Worm (Caenorhabditis elegans) whole organism, early embryonic: Measurements from ENCODE around the gene F58H1.5.

ENCODE experiments used
- B0310.2 ChIP-seq: sonication (generic microtip); optimal IDR thresholded peaks from 2 replicates; lab custom pipeline; 2016; ENCODE audit warnings: mild to moderate bottlenecking, missing genetic modification characterization, missing compliant biosample characterization
- F13C5.2 ChIP-seq: sonication (generic microtip); optimal IDR thresholded peaks from 2 replicates; lab custom pipeline; 2017; ENCODE audit warnings: mild to moderate bottlenecking, missing genetic modification characterization, inconsistent platforms, missing compliant biosample characterization
- aly-1 ChIP-seq: sonication (generic microtip); optimal IDR thresholded peaks from 2 replicates; lab custom pipeline; 2016; ENCODE audit warnings: missing genetic modification characterization, missing compliant biosample characterization
- ama-1 ChIP-seq: fragments of 150-350 bp; optimal IDR thresholded peaks from 2 replicates; lab custom pipeline; 2014
- ceh-13 ChIP-seq: fragments of 200-800 bp; sonication (Bioruptor generic); optimal IDR thresholded peaks from 2 replicates; lab custom pipeline; 2018; ENCODE audit warnings: mild to moderate bottlenecking, missing genetic modification characterization, missing compliant biosample characterization
- ceh-36 ChIP-seq: sonication (generic microtip); optimal IDR thresholded peaks from 2 replicates; lab custom pipeline; 2016; ENCODE audit warnings: missing genetic modification characterization, inconsistent platforms, missing compliant biosample characterization
- ets-7 ChIP-seq: sonication (generic microtip); optimal IDR thresholded peaks from 2 replicates; lab custom pipeline; 2016; ENCODE audit warnings: missing genotype, missing genetic modification characterization, missing compliant biosample characterization
- flt-1 ChIP-seq: fragments of 200-800 bp; sonication (Bioruptor generic); IDR thresholded peaks from 2 replicates; pipeline ENCODE4 v1.3.6; 2022; ENCODE audit warnings: missing genetic modification characterization, missing compliant biosample characterization
- hmbx-1 ChIP-seq: sonication (generic microtip); optimal IDR thresholded peaks from 2 replicates; lab custom pipeline; 2016; ENCODE audit warnings: mild to moderate bottlenecking, missing genetic modification characterization, missing compliant biosample characterization
- hmg-4 ChIP-seq: fragments of 200-800 bp; sonication (Bioruptor generic); optimal IDR thresholded peaks from 2 replicates; lab custom pipeline; 2018; ENCODE audit warnings: mild to moderate bottlenecking, missing genetic modification characterization, missing compliant biosample characterization
- hnd-1 ChIP-seq: sonication (generic microtip); optimal IDR thresholded peaks from 2 replicates; lab custom pipeline; 2016; ENCODE audit warnings: missing genetic modification characterization, missing compliant biosample characterization
- pes-1 ChIP-seq: fragments of 200-800 bp; sonication (Bioruptor generic); IDR thresholded peaks from 2 replicates; pipeline ENCODE4 v1.3.6; 2022; ENCODE audit warnings: missing genetic modification reagents, missing genetic modification characterization, missing compliant biosample characterization
- scrt-1 ChIP-seq: fragments of 200-800 bp; sonication (Bioruptor generic); IDR thresholded peaks from 2 replicates; pipeline ENCODE4 v1.3.6; 2022; ENCODE audit warnings: missing genetic modification characterization, missing compliant biosample characterization
- sea-1 ChIP-seq: fragments of 200-800 bp; sonication (Bioruptor generic); conservative IDR thresholded peaks from 2 replicates; pipeline ENCODE4 v1.3.6; 2022; ENCODE audit warnings: missing genetic modification characterization, missing compliant biosample characterization
- tbx-11 ChIP-seq: fragments of 200-800 bp; sonication (Bioruptor generic); IDR thresholded peaks from 2 replicates; pipeline ENCODE4 v1.3.6; 2022; ENCODE audit warnings: missing genetic modification characterization, missing compliant biosample characterization
- tbx-37 ChIP-seq: fragments of 200-800 bp; sonication (Bioruptor generic); conservative IDR thresholded peaks from 2 replicates; pipeline ENCODE4 v1.3.6; 2022; ENCODE audit warnings: missing genetic modification reagents, missing genetic modification characterization, missing compliant biosample characterization
- tra-4 ChIP-seq: sonication (generic microtip); optimal IDR thresholded peaks from 2 replicates; lab custom pipeline; 2017; ENCODE audit warnings: missing genetic modification characterization, missing compliant biosample characterization

The F58H1.5 gene

ce11 chrV:11943737-11944136 is 14.5 kb upstream of the F58H1.5 start:
- no peak for TF ChIP-seq ets-7 (tag; lab: Kevin White, UChicago)
- TF ChIP-seq tra-4, result no peak
- TF ChIP-seq hnd-1 (tag; lab: Kevin White, UChicago), result no peak
- no peak for TF ChIP-seq flt-1 (GFP tag; lab: Robert Waterston, UW)
- TF ChIP-seq scrt-1 (GFP tag; lab: Robert Waterston, UW), result no peak
- TF ChIP-seq F13C5.2 (tag; lab: Kevin White, UChicago), result no peak
- TF ChIP-seq hmbx-1, result no peak
- TF ChIP-seq B0310.2 (tag; lab: Kevin White, UChicago), result no peak
- TF ChIP-seq ceh-36 (tag; lab: Kevin White, UChicago), result no peak
- no peak for TF ChIP-seq hmg-4
- no peak for TF ChIP-seq tbx-37 (GFP tag; lab: Robert Waterston, UW)
- TF ChIP-seq tbx-11 (GFP tag; lab: Robert Waterston, UW), result no peak
- TF ChIP-seq aly-1 (tag; lab: Kevin White, UChicago), result no peak
- TF ChIP-seq sea-1 (GFP tag; lab: Robert Waterston, UW), result no peak
- TF ChIP-seq ama-1, result no peak

- TF ChIP-seq ama-1 (no peak), ceh-13 (no peak), scrt-1 (GFP tag; lab: Robert Waterston, UW) (no peak), aly-1 (tag; lab: Kevin White, UChicago) (no peak), ceh-36 (tag; lab: Kevin White, UChicago) (no peak)
These were observed 12.8 kb upstream of the F58H1.5 start for ce11 chrV:11945429-11945828.

DNA sequence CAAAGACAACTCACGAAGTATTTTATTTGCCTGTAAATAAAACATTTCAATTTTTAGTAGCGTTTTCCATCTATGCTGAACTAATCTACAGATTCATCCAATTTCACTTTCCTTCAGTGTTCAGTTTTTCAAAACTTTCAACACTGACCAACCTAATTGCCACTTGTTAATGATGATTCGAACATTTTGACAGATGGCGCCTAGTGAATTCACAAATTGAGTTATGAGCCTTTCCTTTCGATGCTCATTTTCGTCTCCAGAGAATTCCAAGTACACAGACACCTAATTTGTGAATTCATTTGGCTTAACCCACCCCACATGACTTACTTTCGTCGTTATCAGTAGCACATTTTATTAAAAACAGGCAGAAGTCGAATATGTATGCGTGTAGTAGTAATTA is 11.4 kb upstream of the F58H1.5 start:
- TF ChIP-seq scrt-1 (GFP tag; lab: Robert Waterston, UW), result no peak
- no peak for TF ChIP-seq ama-1
- no peak for TF ChIP-seq ceh-13
- TF ChIP-seq ets-7 (tag; lab: Kevin White, UChicago), result no peak
- no peak for TF ChIP-seq aly-1 (tag; lab: Kevin White, UChicago)
- no peak for TF ChIP-seq ceh-36 (tag; lab: Kevin White, UChicago)
- no peak for TF ChIP-seq tbx-11 (GFP tag; lab: Robert Waterston, UW)
- TF ChIP-seq hmbx-1, result no peak
- TF ChIP-seq tra-4, result no peak
- TF ChIP-seq tbx-37 (GFP tag; lab: Robert Waterston, UW), result no peak
- TF ChIP-seq pes-1, result no peak
- TF ChIP-seq hmg-4, result no peak
- TF ChIP-seq sea-1 (GFP tag; lab: Robert Waterston, UW), result no peak
- no peak for TF ChIP-seq F13C5.2 (tag; lab: Kevin White, UChicago)

DNA sequence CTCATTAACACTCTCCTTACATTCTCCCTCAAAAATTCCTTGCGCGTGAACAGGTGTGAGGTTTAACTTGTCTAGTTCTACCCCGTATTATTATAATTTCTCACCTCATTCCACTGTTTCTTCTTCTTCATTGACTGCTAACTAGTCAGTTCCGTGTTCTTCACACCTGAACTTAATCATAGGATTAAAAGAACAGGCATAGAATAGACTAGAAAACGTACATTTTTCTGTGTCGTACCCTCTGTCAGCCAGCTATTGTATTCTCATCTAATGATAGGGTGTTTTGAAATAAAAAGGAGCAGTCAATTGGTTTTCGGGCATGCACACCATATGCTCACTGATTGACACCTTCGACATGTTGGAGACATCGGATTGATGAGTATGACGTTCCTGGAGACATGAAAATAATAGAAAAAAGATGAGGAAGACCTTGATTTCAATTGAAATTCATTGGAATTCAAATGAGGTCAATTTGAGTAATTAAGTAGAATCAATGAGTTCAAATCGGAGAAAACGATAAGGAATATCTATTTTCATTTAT is 10.7 kb upstream of the F58H1.5 start:
- TF ChIP-seq scrt-1 (GFP tag; lab: Robert Waterston, UW) (no peak), hnd-1 (tag; lab: Kevin White, UChicago) (no peak)

ce11 chrV:11948581-11948980 is 9.6 kb upstream of the F58H1.5 start:
- no peak for TF ChIP-seq sea-1 (GFP tag; lab: Robert Waterston, UW)
- no peak for TF ChIP-seq hmg-4
- TF ChIP-seq ceh-36 (tag; lab: Kevin White, UChicago), result no peak
- no peak for TF ChIP-seq flt-1 (GFP tag; lab: Robert Waterston, UW)

DNA sequence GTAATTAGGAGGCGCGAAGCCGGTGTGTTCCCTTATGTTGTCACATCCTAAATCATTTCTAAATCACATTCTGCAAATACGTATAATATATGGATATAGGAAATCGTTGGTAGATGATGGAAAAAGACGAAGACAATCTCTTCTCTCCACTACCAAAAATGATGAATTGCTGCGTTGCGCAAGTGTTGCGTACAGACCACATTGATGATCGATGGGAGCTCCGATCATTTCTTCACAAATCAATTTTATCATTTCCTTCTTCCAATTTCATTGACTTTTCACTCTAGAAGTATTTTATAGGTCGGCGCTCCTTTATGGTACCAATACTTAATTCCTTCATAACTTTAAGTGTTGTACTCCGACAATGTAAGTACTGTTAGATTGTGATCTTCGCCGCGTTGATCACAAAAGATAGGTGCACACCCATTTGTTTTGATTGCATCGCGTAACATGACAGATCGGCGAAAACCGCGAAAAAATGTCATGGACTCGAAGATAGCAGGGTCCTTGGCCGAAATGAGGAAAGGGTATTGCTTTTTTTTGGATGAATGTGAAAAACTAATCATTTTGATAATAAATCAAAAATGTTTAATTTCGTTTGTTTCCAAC is 8.6 kb upstream of the F58H1.5 start:
- TF ChIP-seq ets-7 (tag; lab: Kevin White, UChicago), result no peak
- no peak for TF ChIP-seq sea-1 (GFP tag; lab: Robert Waterston, UW)
- TF ChIP-seq aly-1 (tag; lab: Kevin White, UChicago), result no peak
- no peak for TF ChIP-seq ceh-13

DNA sequence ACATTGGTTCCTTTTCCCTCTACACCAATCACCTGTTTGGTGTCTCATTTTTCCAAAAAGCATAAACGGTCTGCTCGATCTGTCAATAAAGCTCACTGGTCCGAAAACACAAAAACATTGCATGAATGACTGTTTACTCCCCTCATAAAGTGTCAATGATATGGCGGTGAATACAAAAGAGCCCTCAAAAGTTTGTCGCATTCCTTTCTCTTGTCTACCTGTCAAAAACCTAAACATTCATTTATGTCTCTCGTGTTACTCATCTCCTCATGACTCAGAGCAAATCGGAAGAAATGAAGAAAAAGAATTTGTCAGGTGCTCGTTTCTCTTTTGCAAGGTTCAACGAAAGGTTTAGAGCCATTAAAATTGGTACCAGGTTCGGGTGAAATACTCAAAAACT is 7.0 kb upstream of the F58H1.5 start:
- TF ChIP-seq ceh-13, result no peak
- no peak for TF ChIP-seq ceh-36 (tag; lab: Kevin White, UChicago)
- no peak for TF ChIP-seq scrt-1 (GFP tag; lab: Robert Waterston, UW)
- no peak for TF ChIP-seq flt-1 (GFP tag; lab: Robert Waterston, UW)
- TF ChIP-seq tra-4, result no peak
- no peak for TF ChIP-seq tbx-37 (GFP tag; lab: Robert Waterston, UW)
- TF ChIP-seq aly-1 (tag; lab: Kevin White, UChicago), result no peak
- no peak for TF ChIP-seq B0310.2 (tag; lab: Kevin White, UChicago)

DNA sequence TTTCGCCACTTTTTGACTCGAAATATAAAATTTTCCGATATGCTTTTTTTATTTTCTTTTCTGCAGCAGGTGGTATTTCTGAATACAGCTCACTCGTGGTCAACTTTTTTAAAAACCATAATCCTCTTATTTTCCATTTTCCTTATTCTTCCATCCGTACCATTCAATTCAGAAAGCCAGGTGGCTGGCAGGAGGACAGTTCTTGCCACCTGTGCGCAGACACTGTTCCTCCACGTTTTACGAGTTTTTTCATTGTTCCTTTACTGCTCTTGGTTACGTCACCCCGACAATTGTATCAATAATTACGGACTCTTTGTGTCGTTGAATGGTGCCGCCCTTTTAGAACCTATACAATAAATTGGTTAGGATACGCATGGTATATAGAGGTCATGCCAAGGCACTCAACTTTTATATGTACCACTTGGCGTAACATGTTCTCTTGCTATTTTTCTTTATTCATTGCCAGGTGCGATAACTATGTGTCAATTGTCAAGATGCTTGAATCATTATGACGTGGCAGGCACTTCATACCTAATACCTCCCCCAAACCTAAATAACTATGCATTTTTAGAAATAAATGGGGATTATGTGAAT is 5.2 kb upstream of the F58H1.5 start:
- TF ChIP-seq hmg-4 (no peak), ets-7 (tag; lab: Kevin White, UChicago) (no peak), B0310.2 (tag; lab: Kevin White, UChicago) (no peak), aly-1 (tag; lab: Kevin White, UChicago) (no peak), pes-1 (no peak), scrt-1 (GFP tag; lab: Robert Waterston, UW) (no peak), tra-4 (no peak), ceh-36 (tag; lab: Kevin White, UChicago) (no peak), hnd-1 (tag; lab: Kevin White, UChicago) (no peak), flt-1 (GFP tag; lab: Robert Waterston, UW) (no peak), ceh-13 (no peak), tbx-11 (GFP tag; lab: Robert Waterston, UW) (no peak), tbx-37 (GFP tag; lab: Robert Waterston, UW) (no peak), F13C5.2 (tag; lab: Kevin White, UChicago) (no peak)
